Worm (Caenorhabditis elegans): Measurements from ENCODE around the gene glb-25.

DNA sequence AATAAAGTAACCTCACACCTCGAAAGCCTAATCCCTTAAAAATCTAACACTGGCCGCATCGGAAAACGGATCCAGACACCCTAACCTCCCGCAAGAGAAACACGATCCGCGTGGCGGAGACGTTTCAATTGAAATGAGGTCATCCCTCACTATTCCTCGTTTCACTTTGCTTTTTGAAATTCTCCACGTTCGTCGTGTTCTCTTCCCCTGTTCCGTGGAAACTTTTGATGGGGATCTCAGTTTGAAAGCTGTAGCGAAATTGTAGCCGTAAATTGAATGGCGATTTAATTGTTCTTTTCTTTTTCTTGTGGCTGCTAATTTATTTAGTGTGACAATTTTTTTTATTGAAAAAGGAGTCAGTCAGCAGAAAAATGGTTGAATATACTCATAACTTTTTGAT lies 30.7 kb downstream of the glb-25 start:
- TF ChIP-seq ceh-58 (GFP tag; IDR thresholded peaks at IDR 0.05) = no peak
- no peak for TF ChIP-seq sea-2 (GFP tag; IDR thresholded peaks at IDR 0.05)
- no peak for TF ChIP-seq snpc-1.3 (tag; optimal IDR thresholded peaks at IDR 0.05; ENCODE audit: insufficient read depth)
- TF ChIP-seq Y56A3A.18 (GFP tag; IDR thresholded peaks at IDR 0.05) = no peak
- no peak for TF ChIP-seq nhr-90 (tag; optimal IDR thresholded peaks at IDR 0.05)
- TF ChIP-seq repo-1 (tag; optimal IDR thresholded peaks at IDR 0.05) = no peak
- TF ChIP-seq atf-7 (tag; optimal IDR thresholded peaks at IDR 0.05) = no peak
